Worm (Caenorhabditis elegans) whole organism, L2 larva: ENCODE results near the gene rgs-6.

Experiments
- C34F6.9 ChIP-seq: fragments of 150-350 bp; optimal IDR thresholded peaks from 2 replicates; lab custom pipeline; 2014; ENCODE audit warnings: missing biosample characterization, missing genetic modification characterization
- F13H6.1 ChIP-seq: sonication (generic microtip); optimal IDR thresholded peaks from 2 replicates; lab custom pipeline; 2016; ENCODE audit warnings: missing genetic modification characterization, missing compliant biosample characterization
- R02D3.7 ChIP-seq: fragments of 150-350 bp; optimal IDR thresholded peaks from 2 replicates; lab custom pipeline; 2014; ENCODE audit warnings: missing biosample characterization, missing genetic modification characterization
- Y55F3AM.14 ChIP-seq: fragments of 200-800 bp; sonication (Bioruptor generic); optimal IDR thresholded peaks from 2 replicates; lab custom pipeline; 2018; ENCODE audit warnings: mild to moderate bottlenecking, missing genetic modification characterization, missing compliant biosample characterization
- ZK546.5 ChIP-seq: sonication (generic microtip); optimal IDR thresholded peaks from 2 replicates; lab custom pipeline; 2017; ENCODE audit warnings: missing biosample characterization, missing genetic modification characterization
- alr-1 ChIP-seq: fragments of 150-350 bp; optimal IDR thresholded peaks from 2 replicates; lab custom pipeline; 2014; ENCODE audit warnings: missing biosample characterization, missing genetic modification characterization
- aly-2 ChIP-seq: fragments of 150-350 bp; optimal IDR thresholded peaks from 2 replicates; lab custom pipeline; 2014; ENCODE audit warnings: missing biosample characterization, missing genetic modification characterization
- ama-1 ChIP-seq: fragments of 150-350 bp; optimal IDR thresholded peaks from 2 replicates; lab custom pipeline; 2018; ENCODE audit warnings: inconsistent platforms
- blmp-1 ChIP-seq: sonication (generic microtip); optimal IDR thresholded peaks from 2 replicates; lab custom pipeline; 2017; ENCODE audit warnings: missing genetic modification characterization, mild to moderate bottlenecking, missing compliant biosample characterization, antibody characterized with exemption, moderate library complexity; ENCODE audit not compliant: insufficient read depth
- ceh-16 ChIP-seq: fragments of 150-350 bp; optimal IDR thresholded peaks from 2 replicates; lab custom pipeline; 2014; ENCODE audit warnings: missing biosample characterization, missing genetic modification characterization
- ceh-82 ChIP-seq: fragments of 150-350 bp; optimal IDR thresholded peaks from 2 replicates; lab custom pipeline; 2014; ENCODE audit warnings: missing biosample characterization, missing genetic modification characterization
- crh-2 ChIP-seq: sonication (generic microtip); optimal IDR thresholded peaks from 2 replicates; lab custom pipeline; 2017; ENCODE audit warnings: missing biosample characterization, missing genetic modification characterization
- dmd-4 ChIP-seq: sonication (generic microtip); optimal IDR thresholded peaks from 2 replicates; lab custom pipeline; 2017; ENCODE audit warnings: missing biosample characterization, missing genetic modification characterization
- egl-27 ChIP-seq: sonication (generic microtip); optimal IDR thresholded peaks from 3 replicates; lab custom pipeline; 2017; ENCODE audit warnings: missing biosample characterization, missing genetic modification reagents, missing genetic modification characterization
- elt-1 ChIP-seq: fragments of 150-350 bp; optimal IDR thresholded peaks from 2 replicates; lab custom pipeline; 2014; ENCODE audit warnings: missing biosample characterization, missing genetic modification characterization
- fos-1 ChIP-seq: fragments of 150-350 bp; optimal IDR thresholded peaks from 2 replicates; lab custom pipeline; 2014; ENCODE audit warnings: missing biosample characterization, missing genetic modification characterization
- gmeb-1 ChIP-seq: fragments of 150-350 bp; optimal IDR thresholded peaks from 2 replicates; lab custom pipeline; 2014; ENCODE audit warnings: missing biosample characterization, missing genetic modification characterization
- lin-11 ChIP-seq: fragments of 150-350 bp; sonication (generic microtip); optimal IDR thresholded peaks from 2 replicates; lab custom pipeline; 2014; ENCODE audit warnings: missing biosample characterization, missing genetic modification characterization, inconsistent platforms, mixed read lengths
- lin-13 ChIP-seq: fragments of 150-350 bp; optimal IDR thresholded peaks from 2 replicates; lab custom pipeline; 2014; ENCODE audit warnings: missing biosample characterization, missing genetic modification reagents, missing genetic modification characterization
- lin-39 ChIP-seq: fragments of 150-350 bp; optimal IDR thresholded peaks from 2 replicates; lab custom pipeline; 2014; ENCODE audit warnings: missing biosample characterization, missing genetic modification reagents, missing genetic modification characterization
- lsy-2 ChIP-seq, 2 experiments: fragments of 150-350 bp in 1 of 2; sonication (generic microtip) in 1 of 2; optimal IDR thresholded peaks; 2 replicates each; lab custom pipeline; 2014 to 2017; ENCODE audit warnings: missing biosample characterization in 2 of 2, missing genetic modification characterization in 2 of 2
- mab-5 ChIP-seq: fragments of 150-350 bp; optimal IDR thresholded peaks from 2 replicates; lab custom pipeline; 2014; ENCODE audit warnings: missing biosample characterization, missing genetic modification characterization
- mbf-1 ChIP-seq: sonication (generic microtip); optimal IDR thresholded peaks from 2 replicates; lab custom pipeline; 2017; ENCODE audit warnings: missing biosample characterization, missing genetic modification characterization
- mdl-1 ChIP-seq, 2 experiments: fragments of 150-350 bp in 1 of 2; sonication (generic microtip) in 1 of 2; optimal IDR thresholded peaks; 2 replicates each; lab custom pipeline; 2017; ENCODE audit warnings: missing biosample characterization in 2 of 2, missing genetic modification characterization in 2 of 2
- nhr-10 ChIP-seq: sonication (generic microtip); optimal IDR thresholded peaks from 2 replicates; lab custom pipeline; 2017; ENCODE audit warnings: missing biosample characterization, missing genetic modification characterization
- nhr-11 ChIP-seq: fragments of 150-350 bp; optimal IDR thresholded peaks from 2 replicates; lab custom pipeline; 2014; ENCODE audit warnings: missing biosample characterization, missing genetic modification characterization
- nhr-12 ChIP-seq: fragments of 150-350 bp; optimal IDR thresholded peaks from 2 replicates; lab custom pipeline; 2014; ENCODE audit warnings: missing biosample characterization, missing genetic modification characterization
- nhr-129 ChIP-seq: fragments of 150-350 bp; optimal IDR thresholded peaks from 2 replicates; lab custom pipeline; 2014; ENCODE audit warnings: missing biosample characterization, missing genetic modification characterization
- nhr-21 ChIP-seq: fragments of 150-350 bp; optimal IDR thresholded peaks from 2 replicates; lab custom pipeline; 2014; ENCODE audit warnings: missing biosample characterization, missing genetic modification characterization
- nhr-23 ChIP-seq: fragments of 150-350 bp; optimal IDR thresholded peaks from 2 replicates; lab custom pipeline; 2014; ENCODE audit warnings: missing biosample characterization, missing genetic modification reagents, missing genetic modification characterization
- nhr-237 ChIP-seq: fragments of 150-350 bp; optimal IDR thresholded peaks from 2 replicates; lab custom pipeline; 2014; ENCODE audit warnings: missing biosample characterization, missing genetic modification characterization
- nhr-25 ChIP-seq: fragments of 150-350 bp; sonication (generic microtip); optimal IDR thresholded peaks from 3 replicates; lab custom pipeline; 2014; ENCODE audit warnings: missing biosample characterization, missing genetic modification characterization
- nhr-6 ChIP-seq: fragments of 150-350 bp; optimal IDR thresholded peaks from 2 replicates; lab custom pipeline; 2014; ENCODE audit warnings: missing biosample characterization, missing genetic modification characterization
- nhr-77 ChIP-seq: fragments of 150-350 bp; optimal IDR thresholded peaks from 2 replicates; lab custom pipeline; 2014; ENCODE audit warnings: missing biosample characterization, missing genetic modification characterization
- peb-1 ChIP-seq: fragments of 150-350 bp; optimal IDR thresholded peaks from 2 replicates; lab custom pipeline; 2014; ENCODE audit warnings: missing biosample characterization, missing genetic modification characterization
- sem-4 ChIP-seq: fragments of 150-350 bp; optimal IDR thresholded peaks from 2 replicates; lab custom pipeline; 2014; ENCODE audit warnings: missing biosample characterization, missing genetic modification reagents, missing genetic modification characterization
- skn-1 ChIP-seq: sonication (generic microtip); optimal IDR thresholded peaks from 2 replicates; lab custom pipeline; 2017; ENCODE audit warnings: missing biosample characterization, missing genetic modification characterization
- sma-3 ChIP-seq: sonication (generic microtip); optimal IDR thresholded peaks from 2 replicates; lab custom pipeline; 2016; ENCODE audit warnings: missing genetic modification reagents, missing genetic modification characterization, missing compliant biosample characterization
- sma-9 ChIP-seq, 2 experiments: fragments of 150-350 bp in 1 of 2; sonication (generic microtip) in 1 of 2; optimal IDR thresholded peaks; 2 replicates each; lab custom pipeline; 2014 to 2016; ENCODE audit warnings: missing genetic modification characterization in 2 of 2, mild to moderate bottlenecking in 1 of 2, missing biosample characterization in 1 of 2, missing compliant biosample characterization in 1 of 2, missing genetic modification reagents in 1 of 2, moderate library complexity in 1 of 2
- snpc-4 ChIP-seq: fragments of 150-350 bp; optimal IDR thresholded peaks from 2 replicates; lab custom pipeline; 2014; ENCODE audit warnings: missing biosample characterization, missing genetic modification characterization
- unc-55 ChIP-seq: fragments of 150-350 bp; sonication (generic microtip); optimal IDR thresholded peaks from 3 replicates; lab custom pipeline; 2014; ENCODE audit warnings: missing biosample characterization, missing genetic modification reagents, missing genetic modification characterization
- zag-1 ChIP-seq: fragments of 150-350 bp; optimal IDR thresholded peaks from 2 replicates; lab custom pipeline; 2014; ENCODE audit warnings: missing biosample characterization, missing genetic modification characterization
- ztf-1 ChIP-seq: fragments of 200-800 bp; sonication (Bioruptor generic); conservative IDR thresholded peaks from 2 replicates; pipeline ENCODE4 v1.3.6; 2022; ENCODE audit warnings: missing genetic modification characterization, missing compliant biosample characterization
- ztf-11 ChIP-seq: sonication (generic microtip); optimal IDR thresholded peaks from 2 replicates; lab custom pipeline; 2017; ENCODE audit warnings: missing biosample characterization, missing genetic modification characterization
- ztf-4 ChIP-seq: fragments of 150-350 bp; optimal IDR thresholded peaks from 2 replicates; lab custom pipeline; 2014; ENCODE audit warnings: missing biosample characterization, missing genetic modification characterization

rgs-6 gene

ce11 chrX:5695416-5695815 lies 38.2 kb downstream of the rgs-6 start:
- no peak for TF ChIP-seq lin-39 (tag; lab: Kevin White, UChicago)
- peak; percentile 60 for TF ChIP-seq sma-9 (GFP tag; optimal IDR thresholded peaks at IDR 0.05; lab: Kevin White, UChicago)
- no peak for TF ChIP-seq sma-9 (tag; optimal IDR thresholded peaks at IDR 0.05; lab: Kevin White, UChicago)
- TF ChIP-seq lin-13 (GFP tag; lab: Kevin White, UChicago), result no peak
- TF ChIP-seq ama-1, result no peak
- TF ChIP-seq nhr-23 (tag; lab: Kevin White, UChicago), result no peak
- TF ChIP-seq nhr-25 (tag; lab: Kevin White, UChicago), result no peak
- TF ChIP-seq F13H6.1 (tag; lab: Kevin White, UChicago), result no peak
- TF ChIP-seq fos-1 (tag; lab: Kevin White, UChicago), result peak; percentile 60
- no peak for TF ChIP-seq snpc-4
- no peak for TF ChIP-seq nhr-21 (tag; lab: Kevin White, UChicago)
- TF ChIP-seq, all 48 proteins: peak for 2

- TF ChIP-seq skn-1 (tag; lab: Kevin White, UChicago) (no peak), blmp-1 (tag; lab: Kevin White, UChicago) (no peak), lin-13 (GFP tag; lab: Kevin White, UChicago) (no peak)
These were observed 41.5 kb downstream of the rgs-6 start, which contains the start of gene W01C8.1 for ce11 chrX:5692099-5692498. Gene W01C8.1 (plus strand): TSS chrX:5692399.

- no peak for TF ChIP-seq dmd-4
- TF ChIP-seq F13H6.1 (tag; lab: Kevin White, UChicago), result no peak
- no peak for TF ChIP-seq snpc-4
- no peak for TF ChIP-seq mbf-1
- no peak for TF ChIP-seq zag-1 (tag; lab: Kevin White, UChicago)
- TF ChIP-seq alr-1, result no peak
- TF ChIP-seq nhr-23 (tag; lab: Kevin White, UChicago), result no peak
- no peak for TF ChIP-seq aly-2
- no peak for TF ChIP-seq lin-11 (tag; lab: Kevin White, UChicago)
- TF ChIP-seq mab-5 (tag; lab: Kevin White, UChicago), result no peak
- no peak for TF ChIP-seq Y55F3AM.14
- no peak for TF ChIP-seq peb-1
- TF ChIP-seq nhr-10 (tag; lab: Kevin White, UChicago), result no peak
- TF ChIP-seq C34F6.9 (tag; lab: Kevin White, UChicago), result no peak
- TF ChIP-seq ztf-11 (tag; lab: Kevin White, UChicago), result no peak
- TF ChIP-seq R02D3.7 (tag; lab: Kevin White, UChicago), result no peak
- TF ChIP-seq ztf-1 (GFP tag; lab: Robert Waterston, UW), result no peak
- TF ChIP-seq nhr-25 (tag; lab: Kevin White, UChicago), result no peak
- no peak for TF ChIP-seq nhr-237 (tag; lab: Kevin White, UChicago)
These were observed 44.5 kb downstream of the rgs-6 start for ce11 chrX:5689077-5689476.

DNA sequence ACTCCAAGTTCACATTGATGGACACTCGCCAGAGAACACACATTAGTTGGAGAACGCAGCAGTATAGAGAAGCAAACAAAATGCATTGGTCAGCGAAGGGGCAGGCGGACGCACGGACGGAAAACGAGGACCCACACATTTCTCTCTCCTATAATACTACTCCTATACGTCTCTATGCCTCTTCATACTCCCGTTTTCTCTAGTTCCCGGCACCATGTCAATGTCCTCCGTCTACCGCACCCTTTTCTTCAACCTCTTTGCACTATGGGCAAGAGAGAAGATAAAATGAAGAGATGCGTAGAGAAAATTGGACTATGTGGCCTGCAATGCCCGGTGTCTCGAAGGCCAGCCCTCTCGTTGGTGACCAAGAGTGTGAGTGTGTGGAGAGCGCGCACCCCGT lies 47.5 kb downstream of the rgs-6 start, which contains the start of gene set-20:
set-20 (minus strand) TSS at position 94 of the 400 bp plus-strand sequence.
- TF ChIP-seq ceh-16 (tag; lab: Kevin White, UChicago), result no peak
- TF ChIP-seq peb-1, result peak; percentile 57
- TF ChIP-seq lsy-2 (tag; optimal IDR thresholded peaks at IDR 0.05; lab: Kevin White, UChicago), result peak in 1 of 2 experiments; percentile 7
- TF ChIP-seq snpc-4, result no peak
- TF ChIP-seq ztf-4 (tag; lab: Kevin White, UChicago), result no peak
- no peak for TF ChIP-seq nhr-12 (tag; lab: Kevin White, UChicago)
- no peak for TF ChIP-seq nhr-11 (tag; lab: Kevin White, UChicago)
- TF ChIP-seq Y55F3AM.14, result no peak
- peak; percentile 31 for TF ChIP-seq blmp-1 (tag; lab: Kevin White, UChicago)
- TF ChIP-seq gmeb-1, result no peak
- no peak for TF ChIP-seq nhr-237 (tag; lab: Kevin White, UChicago)
- TF ChIP-seq sma-9 (GFP tag; optimal IDR thresholded peaks at IDR 0.05; lab: Kevin White, UChicago), result no peak
- no peak for TF ChIP-seq sma-9 (tag; optimal IDR thresholded peaks at IDR 0.05; lab: Kevin White, UChicago)
- TF ChIP-seq nhr-23 (tag; lab: Kevin White, UChicago), result no peak
- TF ChIP-seq lin-13 (GFP tag; lab: Kevin White, UChicago), result no peak
- TF ChIP-seq unc-55 (GFP tag; lab: Kevin White, UChicago), result no peak
- TF ChIP-seq nhr-21 (tag; lab: Kevin White, UChicago), result peak; percentile 66
- no peak for TF ChIP-seq ceh-82 (tag; lab: Kevin White, UChicago)
- peak; percentile 33 for TF ChIP-seq nhr-6
- peak; percentile 46 to 52 for TF ChIP-seq mdl-1 (tag; optimal IDR thresholded peaks at IDR 0.05; lab: Kevin White, UChicago)
- peak; percentile 57 for TF ChIP-seq sma-3 (GFP tag; lab: Kevin White, UChicago)
- peak; percentile 59 for TF ChIP-seq mab-5 (tag; lab: Kevin White, UChicago)
- TF ChIP-seq skn-1 (tag; lab: Kevin White, UChicago), result no peak
- TF ChIP-seq C34F6.9 (tag; lab: Kevin White, UChicago), result peak; percentile 66
- TF ChIP-seq nhr-129 (tag; lab: Kevin White, UChicago), result peak; percentile 81
- peak; percentile 76 for TF ChIP-seq egl-27 (tag; lab: Kevin White, UChicago)
- no peak for TF ChIP-seq nhr-25 (tag; lab: Kevin White, UChicago)
- peak; percentile 90 for TF ChIP-seq F13H6.1 (tag; lab: Kevin White, UChicago)
- TF ChIP-seq sem-4, result peak; percentile 16
- no peak for TF ChIP-seq dmd-4
- peak; percentile 34 for TF ChIP-seq lin-11 (tag; lab: Kevin White, UChicago)
- TF ChIP-seq crh-2 (tag; lab: Kevin White, UChicago), result peak; percentile 47
- TF ChIP-seq ama-1, result no peak
- no peak for TF ChIP-seq aly-2
- no peak for TF ChIP-seq ztf-1 (GFP tag; lab: Robert Waterston, UW)
- TF ChIP-seq nhr-77 (tag; lab: Kevin White, UChicago), result no peak
- TF ChIP-seq elt-1 (tag; lab: Kevin White, UChicago), result no peak
- no peak for TF ChIP-seq ZK546.5 (tag; lab: Kevin White, UChicago)
